Fruit fly (Drosophila melanogaster) whole organism, embryonic: ENCODE data around the gene CG31793.

Experiments
- Antp ChIP-seq: fragments of 200-800 bp; sonication (Bioruptor generic); optimal IDR thresholded peaks from 3 replicates; lab custom pipeline; 2016; ENCODE audit warnings: missing biosample characterization, missing genetic modification characterization
- Atf-2 ChIP-seq: fragments of 200-800 bp; sonication (Bioruptor generic); optimal IDR thresholded peaks from 2 replicates; lab custom pipeline; 2016; ENCODE audit warnings: missing biosample characterization, missing genetic modification characterization
- CG10267 ChIP-seq: fragments of 200-800 bp; sonication (Bioruptor generic); optimal IDR thresholded peaks from 2 replicates; lab custom pipeline; 2018; ENCODE audit warnings: missing biosample characterization, mild to moderate bottlenecking, missing genetic modification characterization, moderate library complexity
- CG11723 ChIP-seq: fragments of 200-800 bp; sonication (Bioruptor generic); optimal IDR thresholded peaks from 2 replicates; lab custom pipeline; 2017; ENCODE audit warnings: missing biosample characterization, mild to moderate bottlenecking, missing genetic modification characterization
- CG12071 ChIP-seq: fragments of 200-800 bp; sonication (Bioruptor generic); optimal IDR thresholded peaks from 3 replicates; lab custom pipeline; 2018; ENCODE audit warnings: missing biosample characterization, mild to moderate bottlenecking, missing genetic modification characterization
- CG12219 ChIP-seq: fragments of 200-800 bp; sonication (Bioruptor generic); optimal IDR thresholded peaks from 3 replicates; lab custom pipeline; 2018; ENCODE audit warnings: missing biosample characterization, mild to moderate bottlenecking, missing genetic modification characterization
- CG12391 ChIP-seq: fragments of 200-800 bp; sonication (Bioruptor generic); optimal IDR thresholded peaks from 3 replicates; lab custom pipeline; 2018; ENCODE audit warnings: missing biosample characterization, mild to moderate bottlenecking, missing genetic modification characterization, moderate library complexity
- CG12942 ChIP-seq: fragments of 200-800 bp; sonication (Bioruptor generic); optimal IDR thresholded peaks from 3 replicates; lab custom pipeline; 2016; ENCODE audit warnings: missing biosample characterization, missing genetic modification characterization
- CG13624 ChIP-seq: fragments of 200-800 bp; sonication (Bioruptor generic); optimal IDR thresholded peaks from 2 replicates; lab custom pipeline; 2016; ENCODE audit warnings: missing biosample characterization, missing genetic modification characterization
- CG15601 ChIP-seq: fragments of 200-800 bp; sonication (Bioruptor generic); optimal IDR thresholded peaks from 3 replicates; lab custom pipeline; 2019; ENCODE audit warnings: missing biosample characterization, mild to moderate bottlenecking, missing genetic modification characterization, moderate library complexity
- CG17912 ChIP-seq: fragments of 200-800 bp; sonication (Bioruptor generic); optimal IDR thresholded peaks from 2 replicates; lab custom pipeline; 2018; ENCODE audit warnings: missing biosample characterization, mild to moderate bottlenecking, missing genetic modification characterization
- CG30431 ChIP-seq: fragments of 200-800 bp; sonication (Bioruptor generic); optimal IDR thresholded peaks from 2 replicates; lab custom pipeline; 2017; ENCODE audit warnings: missing biosample characterization, missing genetic modification characterization
- CG31365 ChIP-seq: fragments of 200-800 bp; sonication (Bioruptor generic); optimal IDR thresholded peaks from 2 replicates; lab custom pipeline; 2018; ENCODE audit warnings: missing biosample characterization, mild to moderate bottlenecking, missing genetic modification characterization
- CG6254 ChIP-seq: fragments of 200-800 bp; sonication (Bioruptor generic); optimal IDR thresholded peaks from 3 replicates; lab custom pipeline; 2017; ENCODE audit warnings: mild to moderate bottlenecking, missing biosample characterization, missing genetic modification reagents, missing genetic modification characterization
- CG6854 ChIP-seq: fragments of 200-800 bp; sonication (Bioruptor generic); optimal IDR thresholded peaks from 3 replicates; lab custom pipeline; 2017; ENCODE audit warnings: missing biosample characterization, mild to moderate bottlenecking, missing genetic modification characterization
- CG7271 ChIP-seq: fragments of 200-800 bp; sonication (Bioruptor generic); optimal IDR thresholded peaks from 2 replicates; lab custom pipeline; 2018; ENCODE audit warnings: missing biosample characterization, mild to moderate bottlenecking, missing genetic modification characterization, moderate library complexity
- CG8281 ChIP-seq: fragments of 200-800 bp; sonication (Bioruptor generic); optimal IDR thresholded peaks from 2 replicates; lab custom pipeline; 2018; ENCODE audit warnings: missing biosample characterization, mild to moderate bottlenecking, missing genetic modification characterization, moderate library complexity
- CG8944 ChIP-seq: fragments of 200-800 bp; sonication (Bioruptor generic); optimal IDR thresholded peaks from 3 replicates; lab custom pipeline; 2016; ENCODE audit warnings: missing biosample characterization, missing genetic modification characterization
- CG9609 ChIP-seq: fragments of 200-800 bp; sonication (Bioruptor generic); optimal IDR thresholded peaks from 3 replicates; lab custom pipeline; 2016; ENCODE audit warnings: missing biosample characterization, missing genetic modification characterization
- Dll ChIP-seq: fragments of 200-800 bp; sonication (Bioruptor generic); IDR thresholded peaks from 4 replicates; pipeline ENCODE4 v1.3.6; 2022; ENCODE audit warnings: missing biosample characterization, missing genetic modification characterization; ENCODE audit not compliant: partially characterized antibody
- Elba2 ChIP-seq: fragments of 200-800 bp; sonication (Bioruptor generic); optimal IDR thresholded peaks from 3 replicates; lab custom pipeline; 2016; ENCODE audit warnings: missing biosample characterization, missing genetic modification characterization
- HmgZ ChIP-seq: fragments of 200-800 bp; sonication (Bioruptor generic); optimal IDR thresholded peaks from 2 replicates; lab custom pipeline; 2018; ENCODE audit warnings: missing biosample characterization, mild to moderate bottlenecking, missing genetic modification characterization
- Hr3 ChIP-seq: fragments of 200-800 bp; sonication (Bioruptor generic); optimal IDR thresholded peaks from 3 replicates; lab custom pipeline; 2016; ENCODE audit warnings: missing biosample characterization, missing genetic modification characterization
- Lim3 ChIP-seq: fragments of 200-800 bp; sonication (Bioruptor generic); IDR thresholded peaks from 2 replicates; pipeline ENCODE4 v1.3.6; 2022; ENCODE audit warnings: missing biosample characterization, missing genetic modification characterization
- NFAT ChIP-seq: fragments of 200-800 bp; sonication (Bioruptor generic); IDR thresholded peaks from 2 replicates; pipeline ENCODE4 v1.3.6; 2022; ENCODE audit warnings: missing biosample characterization, missing genetic modification characterization
- NK7.1 ChIP-seq: fragments of 200-800 bp; sonication (Bioruptor generic); optimal IDR thresholded peaks from 3 replicates; lab custom pipeline; 2016; ENCODE audit warnings: missing biosample characterization, missing genetic modification characterization
- Opbp ChIP-seq: fragments of 200-800 bp; sonication (Bioruptor generic); IDR thresholded peaks from 3 replicates; pipeline ENCODE4 v1.3.6; 2022; ENCODE audit warnings: missing biosample characterization, missing genetic modification characterization; ENCODE audit not compliant: partially characterized antibody
- Xbp1 ChIP-seq: fragments of 200-800 bp; sonication (Bioruptor generic); optimal IDR thresholded peaks from 3 replicates; lab custom pipeline; 2016; ENCODE audit warnings: missing biosample characterization, mild to moderate bottlenecking, missing genetic modification characterization
- abd-A ChIP-seq: fragments of 200-800 bp; sonication (Bioruptor generic); optimal IDR thresholded peaks from 3 replicates; lab custom pipeline; 2019; ENCODE audit warnings: missing biosample characterization, mild to moderate bottlenecking, missing genetic modification characterization, moderate library complexity
- ara ChIP-seq: fragments of 200-800 bp; sonication (Bioruptor generic); IDR thresholded peaks from 2 replicates; pipeline ENCODE4 v1.3.6; 2022; ENCODE audit warnings: missing biosample characterization, missing genetic modification characterization
- ci ChIP-seq: fragments of 200-800 bp; sonication (Bioruptor generic); IDR thresholded peaks from 3 replicates; pipeline ENCODE4 v1.3.6; 2022; ENCODE audit warnings: missing biosample characterization, missing genetic modification characterization
- croc ChIP-seq: fragments of 200-800 bp; sonication (Bioruptor generic); conservative IDR thresholded peaks from 3 replicates; pipeline ENCODE4 v1.3.6; 2022; ENCODE audit warnings: missing biosample characterization, missing genetic modification characterization
- crol ChIP-seq: fragments of 200-800 bp; sonication (Bioruptor generic); IDR thresholded peaks from 2 replicates; pipeline ENCODE4 v1.3.6; 2022; ENCODE audit warnings: missing biosample characterization, missing genetic modification characterization
- fu2 ChIP-seq: fragments of 200-800 bp; sonication (Bioruptor generic); optimal IDR thresholded peaks from 2 replicates; lab custom pipeline; 2016; ENCODE audit warnings: missing biosample characterization, missing genetic modification characterization
- hbn ChIP-seq: fragments of 200-800 bp; sonication (Bioruptor generic); IDR thresholded peaks from 2 replicates; pipeline ENCODE4 v1.3.6; 2022; ENCODE audit warnings: missing biosample characterization, missing genetic modification characterization; ENCODE audit not compliant: partially characterized antibody
- inv ChIP-seq: fragments of 200-800 bp; sonication (Bioruptor generic); IDR thresholded peaks from 2 replicates; pipeline ENCODE4 v1.3.6; 2022; ENCODE audit warnings: missing biosample characterization, missing genetic modification characterization; ENCODE audit not compliant: partially characterized antibody
- klu ChIP-seq: fragments of 200-800 bp; sonication (Bioruptor generic); IDR thresholded peaks from 2 replicates; pipeline ENCODE4 v1.3.6; 2022; ENCODE audit warnings: missing biosample characterization, missing genetic modification characterization
- lab ChIP-seq: fragments of 200-800 bp; sonication (Bioruptor generic); optimal IDR thresholded peaks from 3 replicates; lab custom pipeline; 2017; ENCODE audit warnings: missing biosample characterization, missing genetic modification characterization, mild to moderate bottlenecking, moderate library complexity, missing genetic modification reagents
- lilli ChIP-seq: fragments of 200-800 bp; sonication (Bioruptor generic); optimal IDR thresholded peaks from 3 replicates; lab custom pipeline; 2016; ENCODE audit warnings: missing biosample characterization, missing genetic modification characterization
- nmo ChIP-seq: fragments of 200-800 bp; sonication (Bioruptor generic); optimal IDR thresholded peaks from 2 replicates; lab custom pipeline; 2018; ENCODE audit warnings: missing biosample characterization, mild to moderate bottlenecking, missing genetic modification characterization, moderate library complexity
- onecut ChIP-seq: fragments of 200-800 bp; sonication (Bioruptor generic); IDR thresholded peaks from 2 replicates; pipeline ENCODE4 v1.3.6; 2022; ENCODE audit warnings: missing biosample characterization, missing genetic modification characterization
- pan ChIP-seq, 4 experiments: fragments of >200 bp in 3 of 4; fragments of 200-800 bp in 1 of 4; sonication (Bioruptor generic) in 1 of 4; optimal IDR thresholded peaks in 3 of 4; IDR thresholded peaks in 1 of 4; 2 replicates each; pipeline versions ENCODE4 v1.3.6 to Lab custom; 2017 to 2022; ENCODE audit warnings: missing biosample characterization in 2 of 4, missing genetic modification characterization in 2 of 4, mixed read lengths in 1 of 4
- pho ChIP-seq: fragments of 200-800 bp; sonication (Bioruptor generic); optimal IDR thresholded peaks from 2 replicates; lab custom pipeline; 2016; ENCODE audit warnings: missing biosample characterization, missing genetic modification characterization
- pnt ChIP-seq: fragments of 200-800 bp; sonication (Bioruptor generic); optimal IDR thresholded peaks from 3 replicates; lab custom pipeline; 2016; ENCODE audit warnings: missing biosample characterization, missing genetic modification characterization
- repo ChIP-seq: fragments of 200-800 bp; sonication (Bioruptor generic); optimal IDR thresholded peaks from 2 replicates; lab custom pipeline; 2016; ENCODE audit warnings: missing biosample characterization, missing genetic modification characterization
- tio ChIP-seq: fragments of 200-800 bp; sonication (Bioruptor generic); optimal IDR thresholded peaks from 2 replicates; lab custom pipeline; 2017; ENCODE audit warnings: missing biosample characterization, missing genetic modification characterization, inconsistent platforms
- wor ChIP-seq: fragments of 200-800 bp; sonication (Bioruptor generic); IDR thresholded peaks from 2 replicates; pipeline ENCODE4 v1.3.6; 2022; ENCODE audit warnings: missing biosample characterization, missing genetic modification characterization
- zen2 ChIP-seq: fragments of 200-800 bp; sonication (Bioruptor generic); IDR thresholded peaks from 3 replicates; pipeline ENCODE4 v1.3.6; 2022; ENCODE audit warnings: missing biosample characterization, missing genetic modification characterization; ENCODE audit not compliant: partially characterized antibody

The CG31793 gene

DNA sequence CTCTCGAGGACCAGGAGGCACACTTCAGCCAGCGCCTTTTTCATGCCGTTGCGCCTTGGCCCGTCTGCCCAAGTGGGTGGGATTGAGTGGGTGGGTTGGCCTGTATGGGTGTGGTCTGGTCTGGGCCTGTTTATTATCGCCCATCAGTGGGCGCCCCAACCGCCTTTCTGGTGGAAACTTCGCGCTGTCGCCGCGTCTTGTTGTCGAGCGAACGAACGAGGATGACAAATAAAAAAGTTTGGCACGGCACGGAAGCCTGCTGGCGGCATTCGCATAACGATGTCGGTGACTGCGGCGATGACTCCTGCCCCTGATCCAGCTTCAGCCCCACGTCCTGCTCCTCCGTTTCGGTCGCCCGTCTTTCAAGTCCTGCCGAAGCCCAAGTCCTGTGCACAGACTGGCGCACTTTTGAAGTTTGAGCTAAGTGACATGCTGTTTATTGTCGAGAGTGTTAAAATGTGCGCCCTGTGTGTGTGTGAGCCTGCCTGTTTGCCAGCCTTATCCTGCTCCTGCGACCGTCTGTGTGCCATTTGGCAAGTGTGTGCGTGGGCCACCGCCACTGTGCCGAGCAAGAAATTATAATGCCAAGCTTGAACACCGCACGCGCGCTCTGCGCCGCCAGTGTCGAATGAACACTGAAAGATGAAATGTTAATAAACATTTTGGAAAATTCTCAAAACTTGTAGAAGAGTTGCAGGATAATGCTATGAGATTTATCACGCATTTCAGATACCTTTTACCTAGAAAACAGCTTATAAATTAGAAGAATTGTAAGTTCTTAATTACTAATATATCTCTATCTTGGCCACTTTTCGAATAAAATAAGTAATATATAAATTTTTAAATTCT, 11.1 kb downstream of the CG31793 start (continued):
- TF ChIP-seq Lim3 (GFP tag; lab: Robert Waterston, UW) (no peak), CG12071 (no peak), zen2 (GFP tag; lab: Robert Waterston, UW) (no peak), CG8944 (no peak), CG12942 (GFP tag; lab: Kevin White, UChicago) (peak; percentile 15), Dll (GFP tag; lab: Robert Waterston, UW) (no peak), ara (GFP tag; lab: Robert Waterston, UW) (no peak; the same call in 1 of the 2 replicates), Hr3 (peak; percentile 50), CG6254 (GFP tag; lab: Kevin White, UChicago) (peak; percentile 11), HmgZ (tag; lab: Kevin White, UChicago) (peak; percentile 46), NFAT (GFP tag; lab: Robert Waterston, UW) (0 out of 2 replicates have a peak, but pooled peaks have one; percentile 5), tio (GFP tag; lab: Kevin White, UChicago) (peak; percentile 43), CG11723 (GFP tag; lab: Kevin White, UChicago) (peak; percentile 62), CG13624 (GFP tag; lab: Kevin White, UChicago) (no peak), lilli (GFP tag; lab: Kevin White, UChicago) (peak; percentile 61), Xbp1 (GFP tag; lab: Kevin White, UChicago) (peak; percentile 65), NK7.1 (GFP tag; lab: Kevin White, UChicago) (no peak), CG15601 (tag; lab: Kevin White, UChicago) (peak; percentile 66), fu2 (GFP tag; lab: Kevin White, UChicago) (no peak), CG10267 (peak; percentile 68), inv (no peak), Antp (GFP tag; lab: Kevin White, UChicago) (no peak), CG17912 (GFP tag; lab: Kevin White, UChicago) (peak; percentile 15), Elba2 (GFP tag; lab: Kevin White, UChicago) (no peak), CG31365 (tag; lab: Kevin White, UChicago) (no peak), pan (optimal IDR thresholded peaks at IDR 0.05; lab: Kevin White, UChicago) (no peak), pan (GFP tag; optimal IDR thresholded peaks at IDR 0.05 in 1 of 2, IDR thresholded peaks at IDR 0.05 in 1 of 2) (peak in 1 of 2 experiments; percentile 67), CG6854 (GFP tag; lab: Kevin White, UChicago) (peak; percentile 87), repo (GFP tag; lab: Kevin White, UChicago) (no peak), CG8281 (tag; lab: Kevin White, UChicago) (peak; percentile 59), CG30431 (peak; percentile 12), klu (GFP tag; lab: Robert Waterston, UW) (no peak), onecut (GFP tag; lab: Robert Waterston, UW) (peak; percentile 52), pnt (no peak), CG9609 (GFP tag; lab: Kevin White, UChicago) (no peak), wor (GFP tag; lab: Robert Waterston, UW) (peak; percentile 46; the same call in 1 of the 2 replicates), crol (GFP tag; lab: Robert Waterston, UW) (no peak), CG12391 (tag; lab: Kevin White, UChicago) (peak; percentile 75), croc (peak; percentile 55; the same call in 2 of the 3 replicates), nmo (GFP tag; lab: Kevin White, UChicago) (peak; percentile 78), CG7271 (tag; lab: Kevin White, UChicago) (no peak), abd-A (tag; lab: Kevin White, UChicago) (peak; percentile 96), ci (GFP tag; lab: Robert Waterston, UW) (peak; percentile 17; the same call in 1 of the 3 replicates), Atf-2 (GFP tag; lab: Kevin White, UChicago) (no peak), CG12219 (peak; percentile 30), lab (GFP tag; lab: Kevin White, UChicago) (peak; percentile 90), pho (GFP tag; lab: Kevin White, UChicago) (peak; percentile 43), hbn (no peak), Opbp (no peak)
